Worm (Caenorhabditis elegans): ENCODE results near the gene F47B10.4.

Gene F47B10.4

DNA sequence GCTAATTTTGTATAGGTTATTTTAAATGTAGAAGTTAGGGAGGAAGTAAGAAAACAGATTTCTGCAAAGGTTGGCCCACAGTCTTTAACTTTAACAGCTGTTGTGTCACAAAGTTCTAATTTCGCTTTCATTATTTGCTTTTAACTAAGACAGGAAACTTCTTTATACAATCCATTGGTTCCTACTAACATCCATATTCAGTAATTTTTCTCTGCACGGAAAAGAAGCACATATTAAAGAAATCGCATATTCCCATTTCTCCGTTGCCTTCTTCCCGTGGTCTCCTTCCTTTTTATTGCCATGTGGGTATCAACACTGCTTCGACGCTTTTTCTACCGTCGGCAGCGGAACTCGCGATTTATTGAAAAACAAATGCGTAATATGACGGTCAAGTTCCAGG is 9.1 kb upstream of the F47B10.4 start, which contains the start of gene T21E8.6:
Gene T21E8.6, plus strand, starts transcription at position 301 of the 400 bp plus-strand sequence.
- TF ChIP-seq scrt-1 (GFP tag; IDR thresholded peaks at IDR 0.05) (no peak), ama-1 (optimal IDR thresholded peaks at IDR 0.05) (no peak), ets-7 (tag; optimal IDR thresholded peaks at IDR 0.05) (no peak), aly-1 (tag; optimal IDR thresholded peaks at IDR 0.05) (no peak), tbx-11 (GFP tag; IDR thresholded peaks at IDR 0.05) (no peak), B0310.2 (tag; optimal IDR thresholded peaks at IDR 0.05) (no peak), ceh-36 (tag; optimal IDR thresholded peaks at IDR 0.05) (no peak), flt-1 (GFP tag; IDR thresholded peaks at IDR 0.05) (no peak), hmbx-1 (tag; optimal IDR thresholded peaks at IDR 0.05) (no peak), hmg-4 (GFP tag; optimal IDR thresholded peaks at IDR 0.05) (no peak), hnd-1 (tag; optimal IDR thresholded peaks at IDR 0.05) (no peak), sea-1 (GFP tag; conservative IDR thresholded peaks at IDR 0.05) (no peak)

DNA sequence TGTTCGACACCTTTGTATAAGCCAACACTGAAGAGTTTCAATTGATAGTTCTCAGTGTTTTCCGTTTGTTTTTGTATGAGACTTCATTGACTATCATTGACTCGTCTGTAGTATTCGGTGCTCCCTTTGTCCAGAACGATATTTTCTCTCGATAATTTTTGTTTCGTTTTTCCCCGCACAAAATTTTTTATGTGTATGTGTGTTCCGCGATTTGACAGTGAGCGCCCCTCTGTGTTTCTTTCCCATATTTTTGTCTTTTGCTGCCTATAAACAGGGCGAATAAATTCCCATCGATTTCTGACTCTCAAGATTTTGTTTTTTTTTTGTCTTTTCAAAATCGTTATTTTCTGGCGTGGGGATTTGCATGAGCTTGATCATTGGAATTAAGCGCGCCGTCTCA is 7.9 kb upstream of the F47B10.4 start, which contains the start of gene T21E8.7:
Gene T21E8.7, plus strand, starts transcription at position 301 of the 400 bp plus-strand sequence.
- TF ChIP-seq ets-7 (tag; optimal IDR thresholded peaks at IDR 0.05), result no peak
- TF ChIP-seq B0310.2 (tag; optimal IDR thresholded peaks at IDR 0.05), result no peak
- no peak for TF ChIP-seq ama-1 (optimal IDR thresholded peaks at IDR 0.05)
- TF ChIP-seq flt-1 (GFP tag; IDR thresholded peaks at IDR 0.05), result no peak
- no peak for TF ChIP-seq F13C5.2 (tag; optimal IDR thresholded peaks at IDR 0.05)
- no peak for TF ChIP-seq hmg-4 (GFP tag; optimal IDR thresholded peaks at IDR 0.05)
- no peak for TF ChIP-seq sea-1 (GFP tag; conservative IDR thresholded peaks at IDR 0.05)
- no peak for TF ChIP-seq hnd-1 (tag; optimal IDR thresholded peaks at IDR 0.05)
- TF ChIP-seq hmbx-1 (tag; optimal IDR thresholded peaks at IDR 0.05), result no peak
- TF ChIP-seq tra-4 (tag; optimal IDR thresholded peaks at IDR 0.05), result no peak
- TF ChIP-seq ceh-36 (tag; optimal IDR thresholded peaks at IDR 0.05), result no peak
- no peak for TF ChIP-seq aly-1 (tag; optimal IDR thresholded peaks at IDR 0.05)
- TF ChIP-seq ceh-13 (GFP tag; optimal IDR thresholded peaks at IDR 0.05), result no peak
- TF ChIP-seq tbx-11 (GFP tag; IDR thresholded peaks at IDR 0.05), result no peak
- TF ChIP-seq tbx-37 (GFP tag; conservative IDR thresholded peaks at IDR 0.05), result no peak
- TF ChIP-seq pes-1 (GFP tag; IDR thresholded peaks at IDR 0.05), result no peak
- no peak for TF ChIP-seq scrt-1 (GFP tag; IDR thresholded peaks at IDR 0.05)

DNA sequence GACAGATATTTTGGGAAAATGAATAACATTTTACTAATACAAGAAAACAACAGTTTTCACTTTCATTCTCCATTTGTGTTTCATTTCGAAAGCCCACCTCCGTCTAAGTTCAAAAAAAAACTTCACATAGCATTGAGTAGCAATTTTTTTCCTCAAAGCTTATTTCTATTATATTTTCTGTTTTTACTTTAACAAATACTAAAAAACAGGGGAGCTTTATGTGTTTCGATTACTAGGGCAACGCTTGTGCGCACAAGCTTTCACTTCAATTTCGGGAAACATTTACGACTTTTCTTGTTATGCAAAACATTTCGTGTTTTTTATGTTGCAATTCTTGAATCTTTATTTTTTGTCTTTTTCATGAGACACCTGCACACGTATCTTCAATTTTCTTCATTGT is 5.2 kb upstream of the F47B10.4 start, which contains the start of gene T21E8.5:
Gene T21E8.5, plus strand, starts transcription at position 301 of the 400 bp plus-strand sequence.
- TF ChIP-seq pes-1 (GFP tag; IDR thresholded peaks at IDR 0.05) (no peak), B0310.2 (tag; optimal IDR thresholded peaks at IDR 0.05) (no peak), tbx-37 (GFP tag; conservative IDR thresholded peaks at IDR 0.05) (no peak)

DNA sequence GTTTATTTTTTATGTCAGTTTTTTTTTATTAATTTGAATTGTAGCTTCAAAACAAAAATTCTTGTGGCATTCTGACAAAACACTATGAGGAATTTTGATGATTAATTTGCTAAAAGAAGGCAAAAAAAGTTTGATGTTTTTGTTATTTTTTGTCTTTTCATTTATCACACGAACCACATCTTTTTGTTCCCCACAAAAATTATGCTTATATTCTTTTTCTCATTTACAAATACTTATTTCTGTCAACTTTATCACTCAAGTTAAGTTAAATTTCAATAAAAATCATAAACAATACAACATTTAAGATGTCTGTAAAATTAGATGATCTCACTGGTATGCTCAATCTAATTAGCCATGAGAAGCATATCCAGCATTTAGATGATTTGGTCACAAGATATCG is 2.9 kb upstream of the F47B10.4 start, which contains the start of gene F47B10.6:
Gene F47B10.6, plus strand, starts transcription at position 301 of the 400 bp plus-strand sequence.
- TF ChIP-seq F13C5.2 (tag; optimal IDR thresholded peaks at IDR 0.05) (no peak), pes-1 (GFP tag; IDR thresholded peaks at IDR 0.05) (no peak), ama-1 (optimal IDR thresholded peaks at IDR 0.05) (no peak), hmg-4 (GFP tag; optimal IDR thresholded peaks at IDR 0.05) (no peak), hmbx-1 (tag; optimal IDR thresholded peaks at IDR 0.05) (no peak), B0310.2 (tag; optimal IDR thresholded peaks at IDR 0.05) (no peak), scrt-1 (GFP tag; IDR thresholded peaks at IDR 0.05) (no peak), tra-4 (tag; optimal IDR thresholded peaks at IDR 0.05) (no peak), ets-7 (tag; optimal IDR thresholded peaks at IDR 0.05) (no peak), ceh-13 (GFP tag; optimal IDR thresholded peaks at IDR 0.05) (no peak), hnd-1 (tag; optimal IDR thresholded peaks at IDR 0.05) (no peak), tbx-11 (GFP tag; IDR thresholded peaks at IDR 0.05) (no peak), sea-1 (GFP tag; conservative IDR thresholded peaks at IDR 0.05) (no peak), flt-1 (GFP tag; IDR thresholded peaks at IDR 0.05) (no peak), tbx-37 (GFP tag; conservative IDR thresholded peaks at IDR 0.05) (no peak), aly-1 (tag; optimal IDR thresholded peaks at IDR 0.05) (no peak), ceh-36 (tag; optimal IDR thresholded peaks at IDR 0.05) (no peak)

DNA sequence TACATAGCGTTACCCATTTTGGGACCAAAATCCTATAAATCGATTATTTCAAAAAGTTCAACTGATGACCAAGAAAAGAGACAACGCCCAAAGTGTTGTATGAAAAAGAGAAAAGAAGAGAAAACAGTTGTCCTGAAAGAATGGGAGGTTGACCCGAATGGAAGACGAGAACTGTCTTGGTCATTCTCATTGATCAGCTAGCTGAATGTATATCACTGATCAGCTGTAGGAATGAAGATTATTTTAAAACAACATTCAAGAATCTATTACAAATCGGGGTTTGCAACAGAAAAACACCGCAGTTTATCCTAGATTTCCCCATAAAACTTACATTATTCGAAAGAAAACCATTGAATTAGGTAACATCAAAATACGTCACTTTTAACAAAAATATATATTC is 609 bp upstream of the F47B10.4 start, which contains the start of gene F47B10.5:
Gene F47B10.5, minus strand, starts transcription at position 101 of the 400 bp plus-strand sequence.
- no peak for TF ChIP-seq ceh-36 (tag; optimal IDR thresholded peaks at IDR 0.05)
- TF ChIP-seq hmg-4 (GFP tag; optimal IDR thresholded peaks at IDR 0.05), result no peak

DNA sequence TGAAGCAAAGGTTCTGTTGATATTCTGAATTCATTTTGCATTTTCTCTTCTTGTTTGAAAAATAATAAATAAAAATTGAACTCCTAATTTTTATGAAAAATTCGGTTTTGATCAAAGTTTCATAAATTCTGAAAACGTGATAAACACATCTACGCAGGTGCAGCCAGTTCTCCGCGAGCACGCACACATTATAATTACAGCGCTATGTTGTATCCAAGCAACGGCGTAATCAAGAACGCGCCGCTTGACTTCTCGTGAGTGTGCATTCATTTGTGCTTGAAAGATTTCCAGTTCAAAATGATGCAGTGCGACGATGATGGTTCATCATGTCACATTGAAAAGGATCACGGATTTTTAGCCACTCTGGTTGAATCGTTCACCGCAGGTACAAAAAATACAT is 825 bp downstream of the F47B10.4 start, which contains the start of gene F47B10.3:
Gene F47B10.3, plus strand, starts transcription at position 301 of the 400 bp plus-strand sequence.
- TF ChIP-seq scrt-1 (GFP tag; IDR thresholded peaks at IDR 0.05) (no peak), ama-1 (optimal IDR thresholded peaks at IDR 0.05) (no peak), ceh-36 (tag; optimal IDR thresholded peaks at IDR 0.05) (no peak), tra-4 (tag; optimal IDR thresholded peaks at IDR 0.05) (no peak), tbx-11 (GFP tag; IDR thresholded peaks at IDR 0.05) (no peak), B0310.2 (tag; optimal IDR thresholded peaks at IDR 0.05) (no peak), hmbx-1 (tag; optimal IDR thresholded peaks at IDR 0.05) (no peak), pes-1 (GFP tag; IDR thresholded peaks at IDR 0.05) (no peak), ets-7 (tag; optimal IDR thresholded peaks at IDR 0.05) (no peak), sea-1 (GFP tag; conservative IDR thresholded peaks at IDR 0.05) (no peak), hnd-1 (tag; optimal IDR thresholded peaks at IDR 0.05) (no peak), ceh-13 (GFP tag; optimal IDR thresholded peaks at IDR 0.05) (no peak), flt-1 (GFP tag; IDR thresholded peaks at IDR 0.05) (no peak), aly-1 (tag; optimal IDR thresholded peaks at IDR 0.05) (no peak), F13C5.2 (tag; optimal IDR thresholded peaks at IDR 0.05) (no peak), hmg-4 (GFP tag; optimal IDR thresholded peaks at IDR 0.05) (no peak)

DNA sequence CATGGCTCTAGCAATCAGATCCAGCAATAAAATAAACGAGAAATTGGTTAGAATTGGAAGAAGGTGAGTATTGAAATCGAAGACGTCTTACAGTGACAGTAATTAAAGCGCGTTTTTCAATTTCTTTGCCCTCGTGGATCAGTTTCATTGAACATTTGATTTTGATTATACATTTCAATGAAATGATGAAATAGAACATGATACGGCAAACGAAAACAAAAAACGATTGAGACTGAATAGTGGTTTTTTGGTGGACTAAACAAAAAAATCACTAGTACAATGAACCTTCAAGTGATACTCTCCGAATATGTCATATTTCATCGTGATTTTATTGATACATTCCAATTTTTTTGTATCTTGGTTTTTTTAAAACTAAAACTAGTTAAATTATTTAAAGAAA is 5.4 kb downstream of the F47B10.4 start, which contains the start of gene haly-1:
Gene haly-1, minus strand, starts transcription at position 101 of the 400 bp plus-strand sequence.
- TF ChIP-seq hnd-1 (tag; optimal IDR thresholded peaks at IDR 0.05) (no peak), B0310.2 (tag; optimal IDR thresholded peaks at IDR 0.05) (no peak), hmbx-1 (tag; optimal IDR thresholded peaks at IDR 0.05) (no peak), pes-1 (GFP tag; IDR thresholded peaks at IDR 0.05) (no peak), F13C5.2 (tag; optimal IDR thresholded peaks at IDR 0.05) (no peak), ets-7 (tag; optimal IDR thresholded peaks at IDR 0.05) (no peak), hmg-4 (GFP tag; optimal IDR thresholded peaks at IDR 0.05) (no peak), ceh-36 (tag; optimal IDR thresholded peaks at IDR 0.05) (no peak), ceh-13 (GFP tag; optimal IDR thresholded peaks at IDR 0.05) (no peak), flt-1 (GFP tag; IDR thresholded peaks at IDR 0.05) (no peak)
